Fruit fly (Drosophila melanogaster): Measurements from ENCODE around the gene Pbp95.

The Pbp95 gene

DNA sequence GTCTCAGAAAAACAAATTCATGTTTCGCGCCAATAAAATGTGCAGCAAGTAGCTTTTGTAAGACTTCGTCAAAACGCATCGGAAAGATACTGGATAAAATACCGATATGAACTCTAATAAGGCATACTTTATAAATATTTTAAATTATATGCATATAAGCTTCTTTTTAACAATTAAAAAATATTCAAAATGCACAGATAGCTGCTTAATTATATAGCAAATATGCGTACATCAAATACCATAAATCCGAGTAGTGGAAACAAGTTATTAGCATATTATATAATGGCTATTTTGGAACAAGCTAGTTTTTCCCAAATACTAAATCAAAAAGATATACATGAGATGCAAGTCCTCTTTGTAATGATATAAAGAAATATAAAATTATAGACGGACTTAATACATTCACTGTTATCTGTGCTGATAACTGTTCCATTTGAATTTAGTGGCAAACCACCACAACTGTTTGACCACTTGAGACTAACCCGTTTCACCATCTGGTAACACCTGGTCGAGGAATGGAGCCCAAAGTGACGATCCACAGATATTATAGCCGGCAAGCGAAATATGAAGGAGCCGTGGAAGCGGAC lies 14.0 kb upstream of the Pbp95 start, which contains the start of gene PIG-H (continued):
- TF ChIP-seq zen (tag; optimal IDR thresholded peaks at IDR 0.05) (peak; percentile 19), CG7745 (tag; optimal IDR thresholded peaks at IDR 0.05) (no peak), pros (GFP tag; optimal IDR thresholded peaks at IDR 0.05) (no peak), CG17912 (GFP tag; optimal IDR thresholded peaks at IDR 0.05) (no peak), lab (GFP tag; optimal IDR thresholded peaks at IDR 0.05) (no peak), oc (tag; optimal IDR thresholded peaks at IDR 0.05) (no peak), CG32772 (GFP tag; IDR thresholded peaks at IDR 0.05) (no peak), emc (GFP tag; optimal IDR thresholded peaks at IDR 0.05) (no peak), CG13424 (tag; optimal IDR thresholded peaks at IDR 0.05) (peak; percentile 6), CG12391 (tag; optimal IDR thresholded peaks at IDR 0.05) (peak; percentile 20), CG14667 (GFP tag; IDR thresholded peaks at IDR 0.05) (no peak), CG14050 (GFP tag; IDR thresholded peaks at IDR 0.05) (no peak), pzg (GFP tag; optimal IDR thresholded peaks at IDR 0.05) (peak; percentile 60), cato (GFP tag; optimal IDR thresholded peaks at IDR 0.05; ENCODE audit: borderline replicate concordance) (no peak), toy (GFP tag; IDR thresholded peaks at IDR 0.05) (no peak), CG17829 (tag; optimal IDR thresholded peaks at IDR 0.05) (peak; percentile 32), Bgb (GFP tag; IDR thresholded peaks at IDR 0.05; ENCODE audit: partially characterized antibody) (no peak), CG5953 (GFP tag; IDR thresholded peaks at IDR 0.05) (no peak), pan (optimal IDR thresholded peaks at IDR 0.05) (no peak), pan (GFP tag; optimal IDR thresholded peaks at IDR 0.05 in 1 of 2, IDR thresholded peaks at IDR 0.05 in 1 of 2) (no peak), CG4424 (GFP tag; optimal IDR thresholded peaks at IDR 0.05) (no peak), lilli (GFP tag; optimal IDR thresholded peaks at IDR 0.05) (peak; percentile 26), gsb-n (tag; optimal IDR thresholded peaks at IDR 0.05) (no peak), CG17328 (GFP tag; IDR thresholded peaks at IDR 0.05) (no peak), Sry-β (GFP tag; optimal IDR thresholded peaks at IDR 0.05) (peak; percentile 9), CG15269 (tag; optimal IDR thresholded peaks at IDR 0.05) (no peak), HLHmδ (GFP tag; optimal IDR thresholded peaks at IDR 0.05) (no peak), CG3163 (GFP tag; optimal IDR thresholded peaks at IDR 0.05) (no peak), CG14710 (tag; optimal IDR thresholded peaks at IDR 0.05) (peak; percentile 61), cg (GFP tag; optimal IDR thresholded peaks at IDR 0.05) (no peak), CG6272 (GFP tag; IDR thresholded peaks at IDR 0.05) (no peak), Atf-2 (GFP tag; optimal IDR thresholded peaks at IDR 0.05) (no peak), Trl (optimal IDR thresholded peaks at IDR 0.05) (no peak), Trl (GFP tag; optimal IDR thresholded peaks at IDR 0.05) (no peak), sug (tag; optimal IDR thresholded peaks at IDR 0.05) (peak; percentile 17), lmd (GFP tag; IDR thresholded peaks at IDR 0.05) (no peak)

DNA sequence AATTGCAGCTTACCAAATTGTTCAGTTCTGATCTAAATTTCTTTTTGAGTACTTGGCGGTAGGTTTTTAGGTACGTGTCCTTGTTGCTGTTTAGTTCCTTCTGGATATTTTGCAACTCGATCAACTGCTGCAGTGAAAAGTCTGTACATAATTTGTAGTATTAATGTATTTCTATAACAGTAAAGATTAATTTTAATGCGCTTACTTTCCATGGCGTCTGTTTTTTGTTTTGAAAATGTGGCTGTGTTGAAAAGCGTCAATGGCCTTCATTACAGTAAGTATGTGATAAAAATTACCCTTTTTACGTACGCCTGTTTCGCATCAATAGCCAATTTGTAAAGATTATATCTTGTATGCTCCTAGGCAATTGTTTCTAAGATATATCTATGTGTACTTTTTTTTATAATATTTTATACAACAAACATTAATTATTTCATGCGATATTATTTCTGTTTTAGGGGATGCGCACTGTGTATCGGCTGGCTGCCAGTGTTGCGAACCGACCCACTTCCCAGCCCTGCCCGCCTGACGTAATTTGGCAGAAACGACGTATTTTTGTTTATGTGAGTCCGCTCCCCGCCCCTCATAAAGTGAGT lies 12.4 kb upstream of the Pbp95 start, which contains the start of the genes Kmn2 and CG2698:
Kmn2 (minus strand) TSS at position 236 of the 596 bp plus-strand sequence.
CG2698 (plus strand) TSS at position 489 of the 596 bp plus-strand sequence.
- TF ChIP-seq Side (GFP tag; optimal IDR thresholded peaks at IDR 0.05) (peak; percentile 70), corto (GFP tag; optimal IDR thresholded peaks at IDR 0.05) (peak; percentile 84), CG30431 (GFP tag; optimal IDR thresholded peaks at IDR 0.05) (peak; percentile 91), dpn (GFP tag; optimal IDR thresholded peaks at IDR 0.05) (peak; percentile 83 to 98), jigr1 (GFP tag; IDR thresholded peaks at IDR 0.05) (peak; percentile 96), sens (GFP tag) (peak; percentile 95), rib (GFP tag; IDR thresholded peaks at IDR 0.05) (peak; percentile 98), CG12155 (GFP tag; optimal IDR thresholded peaks at IDR 0.05) (peak; percentile 93), az2 (GFP tag; optimal IDR thresholded peaks at IDR 0.05) (peak; percentile 96), CG12219 (GFP tag; optimal IDR thresholded peaks at IDR 0.05) (peak; percentile 81), tup (GFP tag; optimal IDR thresholded peaks at IDR 0.05) (peak; percentile 87), vnd (GFP tag; IDR thresholded peaks at IDR 0.05; ENCODE audit: partially characterized antibody) (0 out of 3 replicates have a peak, but pooled peaks have one; percentile 48), CG11504 (tag; optimal IDR thresholded peaks at IDR 0.05) (peak; percentile 93), CG17359 (tag; optimal IDR thresholded peaks at IDR 0.05) (peak; percentile 96), pnt (GFP tag; optimal IDR thresholded peaks at IDR 0.05) (peak; percentile 81), CG13424 (tag; optimal IDR thresholded peaks at IDR 0.05) (peak; percentile 95), CG3407 (GFP tag; optimal IDR thresholded peaks at IDR 0.05) (peak; percentile 89)

All from whole organism, embryonic.